Fruit fly (Drosophila melanogaster) Kc167 (cell line): ENCODE measurements around the gene Mipp1.

Experiments
- h ChIP-seq: fragments of >200 bp; optimal IDR thresholded peaks from 3 replicates; lab custom pipeline; 2018; ENCODE audit warnings: missing external identifiers
- psq ChIP-seq: fragments of >200 bp; optimal IDR thresholded peaks from 2 replicates; lab custom pipeline; 2017; ENCODE audit warnings: missing external identifiers

- TF ChIP-seq psq (lab: Kevin White, UChicago) (no peak), h (no peak)
Measured at dm6 chr3L:16567495-16567894, 5.6 kb downstream of the Mipp1 start.
